Worm (Caenorhabditis elegans) whole organism, L3 larva: ENCODE data around the gene let-99.

Source experiments
- ama-1 ChIP-seq: fragments of 150-350 bp; optimal IDR thresholded peaks from 2 replicates; lab custom pipeline; 2018
- ceh-82 ChIP-seq: fragments of 150-350 bp; optimal IDR thresholded peaks from 2 replicates; lab custom pipeline; 2014; ENCODE audit warnings: missing biosample characterization, missing genetic modification characterization
- elt-1 ChIP-seq: fragments of 150-350 bp; optimal IDR thresholded peaks from 2 replicates; lab custom pipeline; 2014; ENCODE audit warnings: missing biosample characterization, missing genetic modification characterization
- fkh-10 ChIP-seq: sonication (generic microtip); optimal IDR thresholded peaks from 2 replicates; lab custom pipeline; 2017; ENCODE audit warnings: missing biosample characterization, missing genetic modification reagents, missing genetic modification characterization
- fos-1 ChIP-seq: fragments of 150-350 bp; optimal IDR thresholded peaks from 2 replicates; lab custom pipeline; 2014; ENCODE audit warnings: missing biosample characterization, missing genetic modification characterization
- lin-15B ChIP-seq: fragments of 150-350 bp; optimal IDR thresholded peaks from 2 replicates; lab custom pipeline; 2014; ENCODE audit warnings: missing biosample characterization, missing genetic modification characterization
- mdl-1 ChIP-seq: fragments of 150-350 bp; optimal IDR thresholded peaks from 2 replicates; lab custom pipeline; 2014; ENCODE audit warnings: missing biosample characterization, missing genetic modification characterization
- nhr-12 ChIP-seq: fragments of 150-350 bp; optimal IDR thresholded peaks from 2 replicates; lab custom pipeline; 2014; ENCODE audit warnings: missing biosample characterization, missing genetic modification characterization
- nhr-76 ChIP-seq: fragments of 150-350 bp; sonication (generic microtip); optimal IDR thresholded peaks from 5 replicates; lab custom pipeline; 2014; ENCODE audit warnings: missing biosample characterization, missing genetic modification characterization
- nhr-77 ChIP-seq: fragments of 150-350 bp; optimal IDR thresholded peaks from 2 replicates; lab custom pipeline; 2014; ENCODE audit warnings: missing biosample characterization, missing genetic modification characterization
- pha-4 ChIP-seq: fragments of 150-350 bp; optimal IDR thresholded peaks from 2 replicates; lab custom pipeline; 2014; ENCODE audit warnings: missing biosample characterization, missing genetic modification reagents, missing genetic modification characterization
- snpc-4 ChIP-seq: fragments of 150-350 bp; optimal IDR thresholded peaks from 2 replicates; lab custom pipeline; 2014; ENCODE audit warnings: missing biosample characterization, missing genetic modification characterization
- unc-62 ChIP-seq: fragments of 150-350 bp; sonication (generic microtip); optimal IDR thresholded peaks from 4 replicates; lab custom pipeline; 2014; ENCODE audit warnings: missing biosample characterization, missing genetic modification reagents, missing genetic modification characterization

DNA sequence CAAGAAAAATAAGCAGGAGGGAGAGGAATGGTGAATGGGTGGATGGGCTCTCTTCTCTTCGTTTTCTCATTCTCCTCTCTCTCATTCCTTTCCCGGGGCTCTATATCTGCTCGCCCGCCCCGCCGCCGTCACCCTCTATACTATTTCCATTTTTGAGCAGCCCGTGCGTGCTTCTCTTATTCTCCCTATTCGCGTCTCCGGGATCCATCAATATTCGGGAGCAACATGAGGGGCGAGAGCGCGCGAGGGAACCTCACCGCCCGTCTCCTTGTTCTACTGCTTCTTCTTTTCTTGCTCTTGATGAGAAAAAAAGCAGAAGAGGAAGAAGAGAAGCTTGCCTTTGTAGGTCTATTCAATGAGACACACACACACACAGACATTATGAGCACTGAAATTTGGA lies 16.5 kb downstream of the let-99 start:
- TF ChIP-seq ceh-82, result no peak
- peak; percentile 59 for TF ChIP-seq fkh-10 (GFP tag; lab: Kevin White, UChicago)
- no peak for TF ChIP-seq nhr-12 (tag; lab: Kevin White, UChicago)
- no peak for TF ChIP-seq mdl-1 (tag; lab: Kevin White, UChicago)
- TF ChIP-seq snpc-4 (tag; lab: Kevin White, UChicago), result no peak
- no peak for TF ChIP-seq fos-1 (tag; lab: Kevin White, UChicago)
- TF ChIP-seq nhr-76 (tag; lab: Kevin White, UChicago), result no peak
- no peak for TF ChIP-seq elt-1 (tag; lab: Kevin White, UChicago)
- no peak for TF ChIP-seq unc-62 (GFP tag; lab: Kevin White, UChicago)
- TF ChIP-seq lin-15B (tag; lab: Kevin White, UChicago), result no peak
- no peak for TF ChIP-seq ama-1
- TF ChIP-seq nhr-77 (tag; lab: Kevin White, UChicago), result no peak
- no peak for TF ChIP-seq pha-4 (tag; lab: Kevin White, UChicago)
